Fruit fly (Drosophila melanogaster): ENCODE measurements around the gene CG44837.

- no peak for TF ChIP-seq psq (optimal IDR thresholded peaks at IDR 0.05)
- TF ChIP-seq EcR (GFP tag; optimal IDR thresholded peaks at IDR 0.05) = no peak
- TF ChIP-seq Dll (optimal IDR thresholded peaks at IDR 0.05) = no peak
- TF ChIP-seq usp (GFP tag; optimal IDR thresholded peaks at IDR 0.05) = no peak
- TF ChIP-seq CG8478 (optimal IDR thresholded peaks at IDR 0.05) = no peak
- no peak for TF ChIP-seq pan (optimal IDR thresholded peaks at IDR 0.05)
Observed at dm6 chr3L:11828730-11829129, 109.9 kb downstream of the CG44837 start, which contains the start of gene CG7264.
